Worm (Caenorhabditis elegans): Measurements from ENCODE around the gene Y97E10AR.1.

Y97E10AR.1 gene

ce11 chrV:8000929-8001513 is at the start of gene Y97E10AR.1 (continued):
- TF ChIP-seq pha-4 (GFP tag; IDR thresholded peaks at IDR 0.05), result peak; percentile 56; the same call in 1 of the 2 replicates
- peak; percentile 39 for TF ChIP-seq pha-4 (tag; optimal IDR thresholded peaks at IDR 0.05)
- 0 out of 2 replicates have a peak, but pooled peaks have one; percentile 15 for TF ChIP-seq saeg-2 (GFP tag; IDR thresholded peaks at IDR 0.05)
- TF ChIP-seq Y48G9A.11 (GFP tag; IDR thresholded peaks at IDR 0.05), result no peak
- TF ChIP-seq hlh-30 (tag; optimal IDR thresholded peaks at IDR 0.05; ENCODE audit: insufficient read depth), result peak; percentile 95
- TF ChIP-seq F49E8.2 (tag; optimal IDR thresholded peaks at IDR 0.05; ENCODE audit: borderline replicate concordance), result no peak
- TF ChIP-seq dpl-1 (GFP tag; optimal IDR thresholded peaks at IDR 0.05), result peak; percentile 39
- TF ChIP-seq mxl-2 (GFP tag; conservative IDR thresholded peaks at IDR 0.05), result 0 out of 2 replicates have a peak, but pooled peaks have one; percentile 42
- TF ChIP-seq daf-16 (GFP tag; optimal IDR thresholded peaks at IDR 0.05), result peak in 1 of 2 experiments; percentile 75
- peak; percentile 87 for TF ChIP-seq daf-16 (tag; optimal IDR thresholded peaks at IDR 0.05)
- TF ChIP-seq lim-7 (GFP tag; IDR thresholded peaks at IDR 0.05), result no peak
- no peak for TF ChIP-seq lir-3 (tag; optimal IDR thresholded peaks at IDR 0.05)
- peak; percentile 29 to 79 for TF ChIP-seq lsy-2 (tag; optimal IDR thresholded peaks at IDR 0.05)

ce11 chrV:7952855-7953254 is 48.4 kb upstream of the Y97E10AR.1 start, which contains the start of gene clec-216:
Gene clec-216, minus strand, starts transcription at chrV:7952955.
- TF ChIP-seq lin-15B (tag; optimal IDR thresholded peaks at IDR 0.05) (no peak), unc-62 (GFP tag; optimal IDR thresholded peaks at IDR 0.05 in 1 of 2) (no peak), unc-62 (tag; optimal IDR thresholded peaks at IDR 0.05) (no peak), rbr-2 (tag; optimal IDR thresholded peaks at IDR 0.05) (no peak), dpl-1 (GFP tag; optimal IDR thresholded peaks at IDR 0.05) (no peak), pha-4 (GFP tag; IDR thresholded peaks at IDR 0.05) (no peak), pha-4 (tag; optimal IDR thresholded peaks at IDR 0.05) (no peak), lin-1 (GFP tag; IDR thresholded peaks at IDR 0.05) (no peak), ctbp-1 (GFP tag; IDR thresholded peaks at IDR 0.05) (no peak), egl-43 (GFP tag; IDR thresholded peaks at IDR 0.05) (no peak), T26A8.4 (GFP tag; IDR thresholded peaks at IDR 0.05) (no peak), sdz-12 (GFP tag; optimal IDR thresholded peaks at IDR 0.05) (no peak), aha-1 (tag) (no peak), mes-2 (tag; optimal IDR thresholded peaks at IDR 0.05; ENCODE audit: poor library complexity, severe bottlenecking) (no peak), unc-39 (tag; optimal IDR thresholded peaks at IDR 0.05) (no peak), pqm-1 (tag; optimal IDR thresholded peaks at IDR 0.05) (no peak), ceh-32 (tag; optimal IDR thresholded peaks at IDR 0.05; ENCODE audit: poor library complexity) (no peak), egl-27 (tag; optimal IDR thresholded peaks at IDR 0.05) (no peak), madf-9 (GFP tag; conservative IDR thresholded peaks at IDR 0.05) (no peak), nhr-237 (tag; optimal IDR thresholded peaks at IDR 0.05) (no peak), php-3 (GFP tag; IDR thresholded peaks at IDR 0.05) (no peak)

ce11 chrV:7954552-7954951 is 46.7 kb upstream of the Y97E10AR.1 start, which contains the start of gene F26D11.13:
Gene F26D11.13, minus strand, starts transcription at chrV:7954652.
- TF ChIP-seq nhr-6 (tag; optimal IDR thresholded peaks at IDR 0.05) (no peak), nhr-111 (GFP tag; optimal IDR thresholded peaks at IDR 0.05) (no peak)

DNA sequence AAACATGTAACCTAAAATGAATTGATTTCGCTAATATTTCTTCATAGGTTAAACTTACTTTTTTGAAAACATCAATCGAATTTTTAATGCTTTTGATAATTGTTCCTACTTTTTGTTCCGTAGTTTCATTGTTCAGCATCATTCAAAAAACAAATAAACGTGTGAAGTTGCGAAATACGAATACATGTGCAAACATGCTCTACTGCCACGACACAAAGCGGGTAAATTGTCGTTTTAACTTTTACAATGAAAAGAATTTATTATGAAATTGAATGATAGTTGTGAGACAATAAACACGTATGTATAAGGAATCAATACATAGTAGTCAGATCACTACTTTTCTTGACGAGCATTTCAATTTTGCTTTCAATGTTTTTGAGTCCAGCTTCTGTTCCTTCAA is 46.1 kb upstream of the Y97E10AR.1 start, which contains the start of gene F26D11.12:
Gene F26D11.12 (minus strand): TSS at position 145 of the 400 bp plus-strand sequence.
- TF ChIP-seq R02D3.7 (tag; optimal IDR thresholded peaks at IDR 0.05), result no peak
- peak; percentile 50 for TF ChIP-seq pqm-1 (tag; optimal IDR thresholded peaks at IDR 0.05)
- TF ChIP-seq egl-43 (GFP tag; IDR thresholded peaks at IDR 0.05), result no peak
- no peak for TF ChIP-seq Y5F2A.4 (GFP tag; optimal IDR thresholded peaks at IDR 0.05)
- TF ChIP-seq daf-16 (GFP tag; optimal IDR thresholded peaks at IDR 0.05), result no peak
- TF ChIP-seq daf-16 (tag; optimal IDR thresholded peaks at IDR 0.05), result peak; percentile 67
- TF ChIP-seq nhr-48 (tag; optimal IDR thresholded peaks at IDR 0.05), result no peak
- TF ChIP-seq dve-1 (tag; optimal IDR thresholded peaks at IDR 0.05; ENCODE audit: insufficient read depth), result peak; percentile 38
- peak in 1 of 2 experiments; percentile 83 for TF ChIP-seq unc-62 (GFP tag; optimal IDR thresholded peaks at IDR 0.05 in 1 of 2)
- no peak for TF ChIP-seq unc-62 (tag; optimal IDR thresholded peaks at IDR 0.05)
- TF ChIP-seq F44E2.7 (GFP tag; IDR thresholded peaks at IDR 0.05), result no peak
- no peak for TF ChIP-seq lin-38 (GFP tag; IDR thresholded peaks at IDR 0.05)
- peak; percentile 10 for TF ChIP-seq nhr-28 (tag; optimal IDR thresholded peaks at IDR 0.05)
- 0 out of 2 replicates have a peak, but pooled peaks have one; percentile 17 for TF ChIP-seq php-3 (GFP tag; IDR thresholded peaks at IDR 0.05)
- TF ChIP-seq jun-1 (tag; optimal IDR thresholded peaks at IDR 0.05), result no peak
- TF ChIP-seq dpl-1 (GFP tag; optimal IDR thresholded peaks at IDR 0.05), result peak; percentile 69
- no peak for TF ChIP-seq ceh-82 (tag; optimal IDR thresholded peaks at IDR 0.05)
- TF ChIP-seq spr-3 (GFP tag; optimal IDR thresholded peaks at IDR 0.05), result no peak
- no peak for TF ChIP-seq ceh-28 (tag; optimal IDR thresholded peaks at IDR 0.05)
- no peak for TF ChIP-seq nhr-25 (tag; optimal IDR thresholded peaks at IDR 0.05; ENCODE audit: borderline replicate concordance, insufficient read depth)
